Fruit fly (Drosophila melanogaster): Measurements from ENCODE around the gene mRpL9.
A peak's percentile ranks its signal among the peaks of the same experiment; 100 is the strongest.

mRpL9 gene

dm6 chr3R:15339111-15339510, 8.6 kb downstream of the mRpL9 start:
- no peak for TF ChIP-seq eg (GFP tag; IDR thresholded peaks at IDR 0.05)
- no peak for TF ChIP-seq CG6792 (GFP tag; optimal IDR thresholded peaks at IDR 0.05)
- TF ChIP-seq Hr4 (GFP tag; optimal IDR thresholded peaks at IDR 0.05) = no peak
- TF ChIP-seq topi (GFP tag; optimal IDR thresholded peaks at IDR 0.05) = no peak
- TF ChIP-seq CG8319 (GFP tag; optimal IDR thresholded peaks at IDR 0.05) = no peak
- no peak for TF ChIP-seq OdsH (GFP tag; optimal IDR thresholded peaks at IDR 0.05)
- TF ChIP-seq Smox (GFP tag; optimal IDR thresholded peaks at IDR 0.05) = no peak

DNA sequence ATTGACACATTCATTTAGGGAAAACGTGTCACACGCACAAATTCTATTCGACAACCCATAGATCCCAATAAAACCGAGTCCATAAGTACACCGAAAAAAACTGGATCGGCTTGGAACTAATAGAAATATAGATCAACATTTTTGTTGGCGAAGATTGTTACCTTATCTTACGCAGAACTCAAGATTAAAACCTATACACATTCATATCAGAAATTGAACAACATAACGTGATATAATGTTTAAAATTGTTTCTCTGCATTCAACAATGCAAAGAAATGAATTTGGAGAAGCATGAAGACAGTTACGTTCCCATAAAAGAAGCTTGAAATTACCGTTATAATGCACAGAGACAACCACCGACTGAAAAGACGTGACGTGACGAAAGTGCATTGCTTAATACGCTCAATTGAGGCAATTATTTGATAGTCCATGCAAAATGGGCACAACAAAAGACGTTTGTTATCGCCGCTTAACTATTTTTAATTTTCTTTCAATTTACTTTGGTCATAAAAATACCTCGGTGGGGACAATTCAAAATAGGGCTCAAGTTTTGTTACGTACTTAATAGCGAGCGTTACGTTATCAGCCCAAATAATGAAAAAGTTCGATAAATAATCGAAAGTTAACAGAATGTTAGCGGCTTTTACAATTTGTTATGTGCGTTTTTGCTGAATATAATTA, 9.7 kb downstream of the mRpL9 start, which contains the start of gene SerRS-m:
SerRS-m (plus strand) TSS at position 616 of the 681 bp plus-strand sequence.
- TF ChIP-seq esn (GFP tag; optimal IDR thresholded peaks at IDR 0.05) = peak; percentile 2
- no peak for TF ChIP-seq CG6276 (GFP tag; optimal IDR thresholded peaks at IDR 0.05)

DNA sequence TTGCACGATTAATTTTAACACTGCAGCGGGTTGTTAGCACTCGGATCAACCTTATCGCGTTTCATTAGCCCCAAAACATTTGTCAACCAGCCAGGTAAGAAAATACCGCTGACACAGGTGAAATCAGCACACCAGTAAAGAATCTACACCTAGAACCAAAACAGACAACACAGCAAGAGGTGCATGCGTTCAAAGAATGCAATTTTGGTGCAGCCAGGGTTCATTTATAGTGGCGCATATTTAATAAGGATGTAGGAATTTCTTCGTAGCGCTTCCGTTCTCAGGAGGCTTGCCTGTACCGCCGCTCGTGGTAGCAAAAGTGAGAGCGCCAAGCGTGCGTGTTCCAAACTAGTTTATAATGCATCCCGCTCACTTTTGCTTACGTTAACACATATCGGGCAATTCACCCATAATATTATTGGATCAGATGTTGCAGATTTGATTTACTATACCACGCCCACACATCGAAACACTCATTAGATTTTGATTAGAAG, 11.9 kb downstream of the mRpL9 start:
- TF ChIP-seq CG31627 (GFP tag; optimal IDR thresholded peaks at IDR 0.05) (peak; percentile 11), svp (GFP tag) (peak; percentile 71), Lpt (GFP tag; optimal IDR thresholded peaks at IDR 0.05) (no peak), vri (GFP tag; optimal IDR thresholded peaks at IDR 0.05) (no peak), eg (GFP tag; IDR thresholded peaks at IDR 0.05) (peak; percentile 51; the same call in 2 of the 3 replicates), ss (GFP tag; optimal IDR thresholded peaks at IDR 0.05) (no peak), Blimp-1 (GFP tag; optimal IDR thresholded peaks at IDR 0.05) (peak; percentile 75), CG11294 (GFP tag; IDR thresholded peaks at IDR 0.05) (peak; percentile 21; the same call in 1 of the 2 replicates), Gug (GFP tag; IDR thresholded peaks at IDR 0.05) (peak; percentile 36; the same call in 1 of the 2 replicates), CG15336 (GFP tag; IDR thresholded peaks at IDR 0.05) (peak; percentile 57)

DNA sequence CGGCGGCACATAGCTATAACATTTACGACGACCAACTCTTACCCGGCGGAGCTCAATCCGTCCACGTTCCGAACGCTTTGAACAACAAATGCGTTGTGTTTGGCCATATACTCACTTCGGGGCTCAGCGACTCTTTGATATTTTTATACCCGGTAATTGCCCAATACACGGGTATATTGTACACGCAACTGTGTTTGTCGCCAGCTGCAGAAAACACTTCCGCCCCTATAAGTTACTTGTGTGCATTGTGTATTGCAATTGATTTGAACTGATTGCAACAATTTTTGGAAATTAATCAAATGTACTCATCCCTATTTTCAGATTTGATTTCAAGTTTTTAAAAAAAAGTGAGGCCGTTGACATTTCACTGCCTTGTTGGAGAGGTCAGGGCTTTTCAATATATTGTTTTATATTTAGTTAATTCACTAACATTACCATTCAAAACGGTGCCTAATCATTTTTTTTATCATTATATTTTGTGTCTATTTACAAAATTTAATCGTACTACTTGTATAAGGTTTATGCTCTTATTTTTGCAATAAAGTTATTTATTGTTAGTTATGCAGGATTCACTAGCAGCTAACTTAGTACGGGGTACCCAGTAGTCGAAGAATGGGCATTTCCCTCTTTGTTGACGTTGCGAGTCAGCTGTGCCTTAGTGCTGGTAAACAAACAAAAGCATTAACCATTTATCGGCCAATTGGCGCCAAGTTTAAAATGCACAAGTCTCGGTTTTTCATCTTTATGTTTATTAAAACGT, 12.6 kb downstream of the mRpL9 start, which contains the start of gene Nagk:
Nagk (minus strand) TSS at position 331 of the 760 bp plus-strand sequence.
- TF ChIP-seq Hr39 (GFP tag; optimal IDR thresholded peaks at IDR 0.05) (peak; percentile 58), CG31627 (GFP tag; optimal IDR thresholded peaks at IDR 0.05) (peak; percentile 67), CG11902 (GFP tag; optimal IDR thresholded peaks at IDR 0.05) (peak; percentile 39), Sox15 (GFP tag; optimal IDR thresholded peaks at IDR 0.05) (peak; percentile 40), CG8119 (GFP tag; IDR thresholded peaks at IDR 0.05) (no peak), lz (GFP tag; optimal IDR thresholded peaks at IDR 0.05) (peak; percentile 81), fd85E (GFP tag; optimal IDR thresholded peaks at IDR 0.05) (no peak), topi (GFP tag; optimal IDR thresholded peaks at IDR 0.05) (peak; percentile 82), Ets96B (tag; optimal IDR thresholded peaks at IDR 0.05) (peak; percentile 25), fd59A (GFP tag; optimal IDR thresholded peaks at IDR 0.05) (peak; percentile 55), OdsH (GFP tag; optimal IDR thresholded peaks at IDR 0.05) (peak; percentile 69), CG32006 (GFP tag; optimal IDR thresholded peaks at IDR 0.05) (peak; percentile 87), CG11294 (GFP tag; IDR thresholded peaks at IDR 0.05) (no peak; the same call in 1 of the 2 replicates), CG10669 (GFP tag; optimal IDR thresholded peaks at IDR 0.05) (no peak), CG8632 (GFP tag; optimal IDR thresholded peaks at IDR 0.05) (peak; percentile 67), eg (GFP tag; IDR thresholded peaks at IDR 0.05) (peak; percentile 24; the same call in 2 of the 3 replicates), esn (GFP tag; optimal IDR thresholded peaks at IDR 0.05) (peak; percentile 89), Eip75B (GFP tag; optimal IDR thresholded peaks at IDR 0.05) (peak; percentile 72), Lpt (GFP tag; optimal IDR thresholded peaks at IDR 0.05) (peak; percentile 29), spab (GFP tag; optimal IDR thresholded peaks at IDR 0.05) (no peak), Eip78C (GFP tag) (peak; percentile 95), cyc (GFP tag; optimal IDR thresholded peaks at IDR 0.05) (peak; percentile 67), CG6163 (GFP tag; IDR thresholded peaks at IDR 0.05) (peak; percentile 22; the same call in 1 of the 3 replicates), Eip93F (GFP tag; optimal IDR thresholded peaks at IDR 0.05) (no peak), fkh (GFP tag; optimal IDR thresholded peaks at IDR 0.05) (peak; percentile 79), dsx (GFP tag; optimal IDR thresholded peaks at IDR 0.05; ENCODE audit: poor library complexity, severe bottlenecking) (peak; percentile 4), Gug (GFP tag; IDR thresholded peaks at IDR 0.05) (no peak), Sox14 (GFP tag; optimal IDR thresholded peaks at IDR 0.05) (peak; percentile 83), CG3919 (GFP tag; optimal IDR thresholded peaks at IDR 0.05) (peak; percentile 76), CG6276 (GFP tag; optimal IDR thresholded peaks at IDR 0.05) (no peak), svp (GFP tag) (peak; percentile 92), CG3032 (tag; optimal IDR thresholded peaks at IDR 0.05) (peak; percentile 28), ss (GFP tag; optimal IDR thresholded peaks at IDR 0.05) (no peak), CG15336 (GFP tag; IDR thresholded peaks at IDR 0.05) (no peak; the same call in 1 of the 2 replicates), CG6792 (GFP tag; optimal IDR thresholded peaks at IDR 0.05) (peak; percentile 63)
